Fruit fly (Drosophila melanogaster): ENCODE results near the gene CG31635.

Gene CG31635

dm6 chr2L:6647103-6647711 lies 1.7 kb downstream of the CG31635 start (continued):
- TF ChIP-seq CG8478 (optimal IDR thresholded peaks at IDR 0.05) (no peak), Rfx (GFP tag; IDR thresholded peaks at IDR 0.05) (peak; percentile 97), CG32532 (GFP tag; IDR thresholded peaks at IDR 0.05) (peak; percentile 97), CG12236 (GFP tag; optimal IDR thresholded peaks at IDR 0.05) (peak; percentile 98), Tbp (GFP tag; optimal IDR thresholded peaks at IDR 0.05) (no peak), CG7745 (tag; optimal IDR thresholded peaks at IDR 0.05) (peak; percentile 87), CG1529 (GFP tag; optimal IDR thresholded peaks at IDR 0.05) (peak; percentile 99), ap (GFP tag; IDR thresholded peaks at IDR 0.05) (peak; percentile 97), crol (GFP tag; IDR thresholded peaks at IDR 0.05) (peak; percentile 68), CG11456 (GFP tag; IDR thresholded peaks at IDR 0.05) (peak; percentile 96), CG4404 (GFP tag; IDR thresholded peaks at IDR 0.05) (peak; percentile 89), ind (GFP tag; optimal IDR thresholded peaks at IDR 0.05) (peak; percentile 98), Dek (tag; optimal IDR thresholded peaks at IDR 0.05) (peak; percentile 96), B-H1 (GFP tag; IDR thresholded peaks at IDR 0.05) (peak; percentile 97), sc (optimal IDR thresholded peaks at IDR 0.05) (no peak), sc (GFP tag; optimal IDR thresholded peaks at IDR 0.05) (peak; percentile 98), dati (GFP tag; IDR thresholded peaks at IDR 0.05) (peak; percentile 91), CrebB (tag; optimal IDR thresholded peaks at IDR 0.05) (peak; percentile 97), MESR4 (GFP tag; optimal IDR thresholded peaks at IDR 0.05) (peak; percentile 90), slbo (GFP tag; IDR thresholded peaks at IDR 0.05) (peak; percentile 97), CG34422 (GFP tag; IDR thresholded peaks at IDR 0.05) (peak; percentile 98), lilli (GFP tag; optimal IDR thresholded peaks at IDR 0.05) (peak; percentile 98), BEAF-32 (GFP tag; optimal IDR thresholded peaks at IDR 0.05) (peak; percentile 12), CG12219 (GFP tag; optimal IDR thresholded peaks at IDR 0.05) (peak; percentile 99), CG17359 (tag; optimal IDR thresholded peaks at IDR 0.05) (peak; percentile 99), Ets97D (GFP tag; optimal IDR thresholded peaks at IDR 0.05) (peak; percentile 94), CG11504 (tag; optimal IDR thresholded peaks at IDR 0.05) (peak; percentile 98), HLH4C (GFP tag; IDR thresholded peaks at IDR 0.05; ENCODE audit: partially characterized antibody) (peak; percentile 60; the same call in 2 of the 3 replicates), Fer3 (tag; optimal IDR thresholded peaks at IDR 0.05) (peak; percentile 97), bigmax (GFP tag; optimal IDR thresholded peaks at IDR 0.05) (peak; percentile 70), CG9817 (tag; optimal IDR thresholded peaks at IDR 0.05) (peak; percentile 95), CG10267 (tag; optimal IDR thresholded peaks at IDR 0.05) (peak; percentile 96), CG8924 (tag; optimal IDR thresholded peaks at IDR 0.05) (peak; percentile 99), CG10462 (GFP tag; optimal IDR thresholded peaks at IDR 0.05) (peak; percentile 98), CG14441 (GFP tag; IDR thresholded peaks at IDR 0.05) (peak; percentile 98), dm (GFP tag; optimal IDR thresholded peaks at IDR 0.05) (peak; percentile 97), usp (GFP tag; optimal IDR thresholded peaks at IDR 0.05) (no peak), Ada2b (GFP tag; IDR thresholded peaks at IDR 0.05) (peak; percentile 98), CG10209 (GFP tag; optimal IDR thresholded peaks at IDR 0.05) (peak; percentile 98), Hsf (GFP tag; optimal IDR thresholded peaks at IDR 0.05) (peak; percentile 99), ac (GFP tag; optimal IDR thresholded peaks at IDR 0.05) (peak; percentile 98), bbx (GFP tag; IDR thresholded peaks at IDR 0.05; ENCODE audit: partially characterized antibody) (peak; percentile 42; the same call in 1 of the 2 replicates), CG6813 (GFP tag; optimal IDR thresholded peaks at IDR 0.05) (peak; percentile 98), chif (GFP tag; optimal IDR thresholded peaks at IDR 0.05) (peak; percentile 98 to 99), ERR (GFP tag; optimal IDR thresholded peaks at IDR 0.05) (peak; percentile 98), CG8281 (tag; optimal IDR thresholded peaks at IDR 0.05) (peak; percentile 92), ranshi (GFP tag; IDR thresholded peaks at IDR 0.05) (peak; percentile 98), CG8089 (GFP tag; optimal IDR thresholded peaks at IDR 0.05) (peak; percentile 98), Spps (tag; optimal IDR thresholded peaks at IDR 0.05) (peak; percentile 97), CG30020 (tag; optimal IDR thresholded peaks at IDR 0.05) (peak; percentile 86), Max (GFP tag; optimal IDR thresholded peaks at IDR 0.05) (peak; percentile 97)

Measured in whole organism, embryonic.